Worm (Caenorhabditis elegans) whole organism, young adult: ENCODE measurements around the gene K09B11.5.

ENCODE experiments used
- ama-1 ChIP-seq, 3 experiments: fragments of 150-350 bp in 1 of 3; sonication (generic microtip) in 2 of 3; optimal IDR thresholded peaks; 2 replicates each; lab custom pipeline; 2014 to 2018; ENCODE audit warnings: missing biosample characterization in 2 of 3, missing genetic modification characterization in 2 of 3, missing genetic modification reagents in 2 of 3
- attf-6 ChIP-seq: fragments of 200-800 bp; sonication (Bioruptor generic); IDR thresholded peaks from 2 replicates; pipeline ENCODE4 v1.3.6; 2022; ENCODE audit warnings: missing genetic modification reagents, missing genetic modification characterization, missing compliant biosample characterization
- ceh-100 ChIP-seq: fragments of 200-800 bp; sonication (Bioruptor generic); IDR thresholded peaks from 2 replicates; pipeline ENCODE4 v1.3.6; 2022; ENCODE audit warnings: missing genetic modification reagents, missing genetic modification characterization, missing compliant biosample characterization
- egl-18 ChIP-seq: fragments of 200-800 bp; sonication (Bioruptor generic); IDR thresholded peaks from 2 replicates; pipeline ENCODE4 v1.3.6; 2022; ENCODE audit warnings: missing genetic modification reagents, missing genetic modification characterization, missing compliant biosample characterization

DNA sequence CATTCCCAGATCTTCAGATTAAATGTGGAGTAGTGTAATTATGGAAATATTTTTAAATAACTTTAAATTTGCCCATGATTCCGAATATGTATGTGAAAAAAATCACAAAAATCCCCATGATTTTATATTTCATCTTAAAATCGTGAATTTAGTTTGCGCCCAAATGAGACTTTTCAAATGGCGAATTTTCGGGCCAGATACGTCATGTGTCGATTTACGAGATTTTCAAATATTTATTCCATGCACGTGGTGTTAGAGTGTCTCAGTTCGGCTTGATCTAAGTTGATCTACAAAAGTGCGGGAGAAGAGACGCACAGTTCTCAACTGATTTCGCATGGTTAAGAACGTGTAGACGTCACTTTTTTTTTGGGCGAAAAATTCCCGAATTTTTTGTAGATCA lies 48.7 kb upstream of the K09B11.5 start, which contains the start of gene Y38H8A.1:
- no peak for TF ChIP-seq attf-6 (GFP tag; lab: Robert Waterston, UW)
- TF ChIP-seq ama-1 (optimal IDR thresholded peaks at IDR 0.05; lab: Kevin White, UChicago), result no peak
- no peak for TF ChIP-seq ama-1 (GFP tag; optimal IDR thresholded peaks at IDR 0.05; lab: Kevin White, UChicago)
- no peak for TF ChIP-seq egl-18 (GFP tag; lab: Robert Waterston, UW)
- TF ChIP-seq ceh-100 (GFP tag; lab: Robert Waterston, UW), result no peak
